Fruit fly (Drosophila melanogaster) whole organism, adult: ENCODE data around the gene amos.

Source experiments
- CG12768 ChIP-seq: fragments of 200-800 bp; sonication (Bioruptor generic); optimal IDR thresholded peaks from 2 replicates; lab custom pipeline; 2017; ENCODE audit warnings: missing biosample characterization, missing genetic modification characterization, mild to moderate bottlenecking, moderate library complexity, missing genetic modification reagents
- CG14711 ChIP-seq: fragments of 200-800 bp; sonication (Bioruptor generic); optimal IDR thresholded peaks from 2 replicates; lab custom pipeline; 2018; ENCODE audit warnings: missing biosample characterization, mild to moderate bottlenecking, missing genetic modification characterization, moderate library complexity
- CG33017 ChIP-seq: fragments of 200-800 bp; sonication (Bioruptor generic); optimal IDR thresholded peaks from 2 replicates; lab custom pipeline; 2018; ENCODE audit warnings: missing biosample characterization, mild to moderate bottlenecking, missing genetic modification characterization, moderate library complexity
- CG5204 ChIP-seq: fragments of 200-800 bp; sonication (Bioruptor generic); optimal IDR thresholded peaks from 2 replicates; lab custom pipeline; 2016; ENCODE audit warnings: missing biosample characterization, missing genetic modification characterization
- CG7045 ChIP-seq: fragments of 200-800 bp; sonication (Bioruptor generic); optimal IDR thresholded peaks from 2 replicates; lab custom pipeline; 2017; ENCODE audit warnings: missing biosample characterization, mild to moderate bottlenecking, missing genetic modification characterization
- CG7101 ChIP-seq: fragments of 200-800 bp; sonication (Bioruptor generic); optimal IDR thresholded peaks from 2 replicates; lab custom pipeline; 2018; ENCODE audit warnings: missing biosample characterization, mild to moderate bottlenecking, missing genetic modification characterization, moderate library complexity
- bab1 ChIP-seq: fragments of 200-800 bp; sonication (Bioruptor generic); optimal IDR thresholded peaks from 3 replicates; lab custom pipeline; 2019; ENCODE audit warnings: missing biosample characterization, mild to moderate bottlenecking, missing genetic modification characterization, moderate library complexity
- cic ChIP-seq: fragments of 200-800 bp; sonication (Bioruptor generic); optimal IDR thresholded peaks from 2 replicates; lab custom pipeline; 2017; ENCODE audit warnings: missing biosample characterization, mild to moderate bottlenecking, missing genetic modification characterization, moderate library complexity
- cnc ChIP-seq, 2 experiments: fragments of >200 bp; optimal IDR thresholded peaks; 2 replicates each; lab custom pipeline; 2017
- kay ChIP-seq: fragments of 200-800 bp; sonication (Bioruptor generic); peaks from one replicate; lab custom pipeline; 2016; ENCODE audit warnings: missing biosample characterization, missing genetic modification characterization, borderline replicate concordance
- ovo ChIP-seq: fragments of 200-800 bp; sonication (Bioruptor generic); optimal IDR thresholded peaks from 2 replicates; lab custom pipeline; 2016; ENCODE audit warnings: missing biosample characterization, missing genetic modification characterization
- pad ChIP-seq: fragments of 200-800 bp; sonication (Bioruptor generic); optimal IDR thresholded peaks from 3 replicates; lab custom pipeline; 2017; ENCODE audit warnings: missing biosample characterization, missing genetic modification characterization, mild to moderate bottlenecking, moderate library complexity, missing genetic modification reagents
- toe ChIP-seq: fragments of 200-800 bp; sonication (Bioruptor generic); optimal IDR thresholded peaks from 2 replicates; lab custom pipeline; 2016; ENCODE audit warnings: missing biosample characterization, missing genetic modification characterization

- TF ChIP-seq CG7101 (no peak), CG7045 (GFP tag; lab: Kevin White, UChicago) (no peak), cnc (optimal IDR thresholded peaks at IDR 0.05; lab: Kevin White, UChicago) (no peak), toe (no peak), CG12768 (GFP tag; lab: Kevin White, UChicago) (no peak), kay (no peak), CG14711 (tag; lab: Kevin White, UChicago) (no peak), cic (GFP tag; lab: Kevin White, UChicago) (no peak), ovo (GFP tag; lab: Kevin White, UChicago) (no peak), pad (no peak), CG5204 (GFP tag; lab: Kevin White, UChicago) (no peak), bab1 (GFP tag; lab: Kevin White, UChicago) (no peak), CG33017 (tag; lab: Kevin White, UChicago) (no peak)
Observed at dm6 chr2L:18568715-18569114, 28.0 kb downstream of the amos start.
